Worm (Caenorhabditis elegans) whole organism, L4 larva: ENCODE measurements around the gene lact-4.

ENCODE experiments used
- F26F4.8 ChIP-seq: fragments of 200-800 bp; sonication (Bioruptor generic); conservative IDR thresholded peaks from 2 replicates; pipeline ENCODE4 v1.3.6; 2022; ENCODE audit warnings: missing genetic modification characterization, missing compliant biosample characterization
- T20F7.1 ChIP-seq: fragments of 200-800 bp; sonication (Bioruptor generic); optimal IDR thresholded peaks from 2 replicates; lab custom pipeline; 2018; ENCODE audit warnings: mild to moderate bottlenecking, missing genetic modification characterization, missing compliant biosample characterization
- Y5F2A.4 ChIP-seq: fragments of 200-800 bp; sonication (Bioruptor generic); optimal IDR thresholded peaks from 2 replicates; lab custom pipeline; 2018; ENCODE audit warnings: mild to moderate bottlenecking, missing genetic modification characterization, missing compliant biosample characterization
- ZK546.5 ChIP-seq, 2 experiments: sonication (generic microtip); optimal IDR thresholded peaks; 2 replicates each; lab custom pipeline; 2017; ENCODE audit warnings: missing biosample characterization in 2 of 2, missing genetic modification characterization in 2 of 2
- aha-1 ChIP-seq: fragments of 150-350 bp; peaks from one replicate; lab custom pipeline; 2014; ENCODE audit warnings: missing biosample characterization, missing genetic modification characterization
- aly-2 ChIP-seq: sonication (generic microtip); optimal IDR thresholded peaks from 2 replicates; lab custom pipeline; 2018; ENCODE audit warnings: missing biosample characterization, missing genetic modification characterization
- arid-1 ChIP-seq: fragments of 200-800 bp; sonication (Bioruptor generic); conservative IDR thresholded peaks from 2 replicates; pipeline ENCODE4 v1.3.6; 2022; ENCODE audit warnings: missing genetic modification reagents, missing genetic modification characterization, missing compliant biosample characterization
- ceh-28 ChIP-seq: fragments of 150-350 bp; optimal IDR thresholded peaks from 2 replicates; lab custom pipeline; 2014; ENCODE audit warnings: missing biosample characterization, missing genetic modification reagents, missing genetic modification characterization
- ceh-32 ChIP-seq: sonication (generic microtip); optimal IDR thresholded peaks from 2 replicates; lab custom pipeline; 2016; ENCODE audit warnings: mild to moderate bottlenecking, missing genetic modification characterization, missing compliant biosample characterization; ENCODE audit not compliant: poor library complexity
- ceh-62 ChIP-seq: sonication (generic microtip); optimal IDR thresholded peaks from 2 replicates; lab custom pipeline; 2017; ENCODE audit warnings: missing biosample characterization, missing genetic modification characterization
- ces-1 ChIP-seq: fragments of 150-350 bp; sonication (generic microtip); optimal IDR thresholded peaks from 4 replicates; lab custom pipeline; 2014; ENCODE audit warnings: missing biosample characterization, missing genetic modification reagents, missing genetic modification characterization
- dmd-9 ChIP-seq: fragments of 200-800 bp; sonication (Bioruptor generic); IDR thresholded peaks from 2 replicates; pipeline ENCODE4 v1.3.6; 2022; ENCODE audit warnings: missing genetic modification reagents, missing genetic modification characterization, missing compliant biosample characterization
- dpl-1 ChIP-seq: fragments of 150-350 bp; optimal IDR thresholded peaks from 2 replicates; lab custom pipeline; 2014; ENCODE audit warnings: missing biosample characterization, missing genetic modification reagents, missing genetic modification characterization
- dve-1 ChIP-seq: sonication (generic microtip); optimal IDR thresholded peaks from 2 replicates; lab custom pipeline; 2017; ENCODE audit warnings: antibody characterized with exemption, mild to moderate bottlenecking, missing genetic modification characterization, missing compliant biosample characterization; ENCODE audit not compliant: insufficient read depth
- egl-27 ChIP-seq: sonication (generic microtip); optimal IDR thresholded peaks from 3 replicates; lab custom pipeline; 2017; ENCODE audit warnings: missing biosample characterization, missing genetic modification reagents, missing genetic modification characterization
- egl-43 ChIP-seq: fragments of 200-800 bp; sonication (Bioruptor generic); IDR thresholded peaks from 2 replicates; pipeline ENCODE4 v1.3.6; 2022; ENCODE audit warnings: missing genetic modification reagents, missing genetic modification characterization, missing compliant biosample characterization
- fos-1 ChIP-seq: fragments of 150-350 bp; optimal IDR thresholded peaks from 2 replicates; lab custom pipeline; 2014; ENCODE audit warnings: missing biosample characterization, missing genetic modification characterization
- hif-1 ChIP-seq, 2 experiments: sonication (generic microtip); optimal IDR thresholded peaks; 2 replicates each; lab custom pipeline; 2016 to 2017; ENCODE audit warnings: missing compliant biosample characterization in 2 of 2, missing genetic modification characterization in 2 of 2, missing genetic modification reagents in 2 of 2, missing genotype in 2 of 2, mild to moderate bottlenecking in 1 of 2
- hlh-11 ChIP-seq: fragments of 200-800 bp; sonication (Bioruptor generic); optimal IDR thresholded peaks from 2 replicates; lab custom pipeline; 2018; ENCODE audit warnings: mild to moderate bottlenecking, missing genetic modification characterization, missing compliant biosample characterization
- hlh-30 ChIP-seq: sonication (generic microtip); optimal IDR thresholded peaks from 2 replicates; lab custom pipeline; 2017; ENCODE audit warnings: antibody characterized with exemption, mild to moderate bottlenecking, missing genetic modification characterization, missing compliant biosample characterization; ENCODE audit not compliant: insufficient read depth
- hmg-1.1 ChIP-seq: fragments of 200-800 bp; sonication (Bioruptor generic); IDR thresholded peaks from 2 replicates; pipeline ENCODE4 v1.3.6; 2022; ENCODE audit warnings: missing genetic modification reagents, missing genetic modification characterization, missing compliant biosample characterization
- lin-13 ChIP-seq: fragments of 150-350 bp; optimal IDR thresholded peaks from 2 replicates; lab custom pipeline; 2014; ENCODE audit warnings: missing biosample characterization, missing genetic modification reagents, missing genetic modification characterization
- lin-29 ChIP-seq: fragments of 200-800 bp; sonication (Bioruptor generic); IDR thresholded peaks from 2 replicates; pipeline ENCODE4 v1.3.6; 2022; ENCODE audit warnings: missing genetic modification reagents, missing genetic modification characterization, missing compliant biosample characterization
- lin-38 ChIP-seq: fragments of 200-800 bp; sonication (Bioruptor generic); IDR thresholded peaks from 2 replicates; pipeline ENCODE4 v1.3.6; 2022; ENCODE audit warnings: missing genetic modification reagents, missing genetic modification characterization, missing compliant biosample characterization
- lin-39 ChIP-seq: fragments of 150-350 bp; optimal IDR thresholded peaks from 2 replicates; lab custom pipeline; 2014; ENCODE audit warnings: missing biosample characterization, missing genetic modification reagents, missing genetic modification characterization
- lir-3 ChIP-seq: sonication (generic microtip); optimal IDR thresholded peaks from 2 replicates; lab custom pipeline; 2016; ENCODE audit warnings: mild to moderate bottlenecking, missing genetic modification characterization, missing compliant biosample characterization
- lsy-2 ChIP-seq, 2 experiments: fragments of 150-350 bp in 1 of 2; sonication (generic microtip) in 1 of 2; optimal IDR thresholded peaks; 2 replicates each; lab custom pipeline; 2014 to 2017; ENCODE audit warnings: missing biosample characterization in 2 of 2, missing genetic modification characterization in 2 of 2
- mdl-1 ChIP-seq, 2 experiments: fragments of 150-350 bp in 1 of 2; sonication (generic microtip) in 1 of 2; optimal IDR thresholded peaks; 2 replicates each; lab custom pipeline; 2014 to 2017; ENCODE audit warnings: missing biosample characterization in 2 of 2, missing genetic modification characterization in 2 of 2
- mep-1 ChIP-seq: fragments of 150-350 bp; sonication (generic microtip); optimal IDR thresholded peaks from 3 replicates; lab custom pipeline; 2014; ENCODE audit warnings: missing biosample characterization, missing genetic modification characterization
- mes-2 ChIP-seq: sonication (generic microtip); optimal IDR thresholded peaks from 2 replicates; lab custom pipeline; 2016; ENCODE audit warnings: missing genotype, mild to moderate bottlenecking, missing genetic modification characterization, missing compliant biosample characterization; ENCODE audit not compliant: poor library complexity, severe bottlenecking
- nhr-10 ChIP-seq: fragments of 150-350 bp; optimal IDR thresholded peaks from 2 replicates; lab custom pipeline; 2014; ENCODE audit warnings: missing biosample characterization, missing genetic modification characterization
- nhr-25 ChIP-seq: sonication (generic microtip); optimal IDR thresholded peaks from 2 replicates; lab custom pipeline; 2017; ENCODE audit warnings: missing genetic modification characterization, mild to moderate bottlenecking, missing compliant biosample characterization, antibody characterized with exemption, moderate library complexity, borderline replicate concordance; ENCODE audit not compliant: insufficient read depth
- nhr-28 ChIP-seq: fragments of 150-350 bp; optimal IDR thresholded peaks from 2 replicates; lab custom pipeline; 2014; ENCODE audit warnings: missing biosample characterization, missing genetic modification characterization
- nhr-41 ChIP-seq: fragments of 200-800 bp; sonication (Bioruptor generic); IDR thresholded peaks from 2 replicates; pipeline ENCODE4 v1.3.6; 2022; ENCODE audit warnings: missing genetic modification reagents, missing genetic modification characterization, missing compliant biosample characterization
- php-3 ChIP-seq: fragments of 200-800 bp; sonication (Bioruptor generic); IDR thresholded peaks from 2 replicates; pipeline ENCODE4 v1.3.6; 2022; ENCODE audit warnings: missing genetic modification reagents, missing genetic modification characterization, missing compliant biosample characterization
- pqm-1 ChIP-seq: sonication (generic microtip); optimal IDR thresholded peaks from 2 replicates; lab custom pipeline; 2017; ENCODE audit warnings: missing biosample characterization, missing genetic modification characterization
- set-16 ChIP-seq: fragments of 200-800 bp; sonication (Bioruptor generic); IDR thresholded peaks from 2 replicates; pipeline ENCODE4 v1.3.6; 2022; ENCODE audit warnings: missing genetic modification reagents, missing genetic modification characterization, missing compliant biosample characterization
- snpc-1.2 ChIP-seq: fragments of 200-800 bp; sonication (Bioruptor generic); IDR thresholded peaks from 2 replicates; pipeline ENCODE4 v1.3.6; 2022; ENCODE audit warnings: missing genetic modification reagents, missing genetic modification characterization, missing compliant biosample characterization
- spr-1 ChIP-seq: sonication (generic microtip); optimal IDR thresholded peaks from 2 replicates; lab custom pipeline; 2016; ENCODE audit warnings: mild to moderate bottlenecking, missing genetic modification characterization, missing compliant biosample characterization
- spr-3 ChIP-seq: fragments of 200-800 bp; sonication (Bioruptor generic); optimal IDR thresholded peaks from 2 replicates; lab custom pipeline; 2018; ENCODE audit warnings: mild to moderate bottlenecking, missing genetic modification characterization, missing compliant biosample characterization
- unc-130 ChIP-seq: sonication (generic microtip); optimal IDR thresholded peaks from 2 replicates; lab custom pipeline; 2016; ENCODE audit warnings: missing genetic modification reagents, missing genetic modification characterization, missing compliant biosample characterization
- ztf-7 ChIP-seq: fragments of 150-350 bp; optimal IDR thresholded peaks from 2 replicates; lab custom pipeline; 2014; ENCODE audit warnings: missing biosample characterization, missing genetic modification characterization

Gene lact-4

DNA sequence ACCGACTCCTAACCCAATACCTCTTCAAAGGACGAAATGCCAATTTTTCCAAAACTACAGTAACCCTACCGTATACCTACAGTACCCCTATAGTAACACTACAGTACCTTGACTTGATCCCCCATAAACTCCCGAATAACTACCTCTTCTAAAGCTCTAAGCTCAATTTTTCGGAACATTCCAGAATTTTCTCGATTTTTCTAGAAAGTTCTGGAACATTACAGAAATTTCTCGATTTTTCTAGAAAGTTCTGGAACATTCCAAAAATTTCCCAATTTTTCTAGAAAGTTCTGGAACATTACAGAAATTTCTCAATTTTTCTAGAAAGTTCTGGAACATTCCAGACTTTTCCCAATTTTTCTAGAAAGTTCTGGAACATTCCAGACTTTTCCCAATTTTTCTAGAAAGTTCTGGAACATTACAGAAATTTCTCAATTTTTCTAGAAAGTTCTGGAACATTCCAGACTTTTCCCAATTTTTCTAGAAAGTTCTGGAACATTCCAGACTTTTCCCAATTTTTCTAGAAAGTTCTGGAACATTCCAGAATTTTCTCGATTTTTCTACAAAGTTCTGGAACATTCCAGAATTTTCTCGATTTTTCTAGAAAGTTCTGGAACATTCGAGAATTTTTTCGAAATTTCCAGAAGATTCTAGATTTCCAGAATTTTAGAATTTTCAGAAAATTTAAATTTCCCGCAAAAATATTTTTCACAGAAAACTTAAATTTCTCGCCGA, 20.3 kb downstream of the lact-4 start:
- peak; percentile 34; the same call in 1 of the 2 replicates for TF ChIP-seq arid-1 (GFP tag; lab: Robert Waterston, UW)

DNA sequence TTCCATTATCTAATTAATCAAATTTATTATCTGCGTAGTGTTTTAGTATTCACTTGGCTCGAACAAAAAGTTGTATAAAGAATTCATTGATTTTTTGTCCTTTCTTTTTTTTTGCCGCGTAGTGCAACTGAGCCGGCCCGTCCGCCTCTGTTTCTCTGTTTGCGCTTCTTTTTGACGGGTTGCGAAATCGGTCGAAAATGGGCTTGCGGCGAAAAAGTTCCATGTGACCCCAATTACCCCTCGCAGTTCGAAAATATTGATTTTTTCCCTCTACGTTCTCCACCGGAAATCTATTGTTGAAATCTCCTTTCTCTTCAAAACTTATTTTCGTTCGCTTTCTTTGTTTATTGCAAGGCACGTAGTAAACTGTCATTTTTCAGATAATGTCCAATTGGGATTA, 22.8 kb downstream of the lact-4 start, which contains the start of gene zyg-9:
zyg-9 (plus strand) TSS at position 381 of the 400 bp plus-strand sequence.
- TF ChIP-seq set-16 (GFP tag; lab: Robert Waterston, UW), result no peak
- 0 out of 2 replicates have a peak, but pooled peaks have one; percentile 32 for TF ChIP-seq hmg-1.1 (GFP tag; lab: Robert Waterston, UW)
- TF ChIP-seq aha-1 (tag; lab: Kevin White, UChicago), result peak; percentile 64
- TF ChIP-seq nhr-41, result no peak
- TF ChIP-seq hif-1 (tag; optimal IDR thresholded peaks at IDR 0.05; lab: Kevin White, UChicago), result peak in 1 of 2 experiments; percentile 22
- peak; percentile 28; the same call in 1 of the 2 replicates for TF ChIP-seq egl-43 (GFP tag; lab: Robert Waterston, UW)
- peak; percentile 10 for TF ChIP-seq mep-1
- TF ChIP-seq ceh-32 (tag; lab: Kevin White, UChicago), result no peak
- no peak for TF ChIP-seq ces-1 (GFP tag; lab: Kevin White, UChicago)
- TF ChIP-seq mes-2 (tag; lab: Kevin White, UChicago), result peak; percentile 37
- no peak for TF ChIP-seq pqm-1 (tag; lab: Kevin White, UChicago)
- TF ChIP-seq hlh-11, result peak; percentile 24
- TF ChIP-seq mdl-1 (tag; optimal IDR thresholded peaks at IDR 0.05; lab: Kevin White, UChicago), result no peak
- TF ChIP-seq spr-1 (tag; lab: Kevin White, UChicago), result no peak
- no peak for TF ChIP-seq lin-39 (tag; lab: Kevin White, UChicago)
- peak; percentile 7 for TF ChIP-seq dve-1
- TF ChIP-seq hlh-30 (tag; lab: Kevin White, UChicago), result peak; percentile 83
- peak; percentile 5 for TF ChIP-seq dpl-1 (GFP tag; lab: Kevin White, UChicago)
- TF ChIP-seq ztf-7 (tag; lab: Kevin White, UChicago), result no peak
- no peak for TF ChIP-seq arid-1 (GFP tag; lab: Robert Waterston, UW)
- no peak for TF ChIP-seq ZK546.5 (tag; optimal IDR thresholded peaks at IDR 0.05; lab: Kevin White, UChicago)
- TF ChIP-seq nhr-28 (tag; lab: Kevin White, UChicago), result no peak
- TF ChIP-seq dmd-9, result no peak
- TF ChIP-seq F26F4.8 (GFP tag; lab: Robert Waterston, UW), result no peak
- TF ChIP-seq lsy-2 (tag; optimal IDR thresholded peaks at IDR 0.05; lab: Kevin White, UChicago), result peak in 1 of 2 experiments; percentile 60
- TF ChIP-seq spr-3 (GFP tag; lab: Kevin White, UChicago), result no peak
- TF ChIP-seq ceh-28 (tag; lab: Kevin White, UChicago), result peak; percentile 11
- TF ChIP-seq aly-2, result no peak

DNA sequence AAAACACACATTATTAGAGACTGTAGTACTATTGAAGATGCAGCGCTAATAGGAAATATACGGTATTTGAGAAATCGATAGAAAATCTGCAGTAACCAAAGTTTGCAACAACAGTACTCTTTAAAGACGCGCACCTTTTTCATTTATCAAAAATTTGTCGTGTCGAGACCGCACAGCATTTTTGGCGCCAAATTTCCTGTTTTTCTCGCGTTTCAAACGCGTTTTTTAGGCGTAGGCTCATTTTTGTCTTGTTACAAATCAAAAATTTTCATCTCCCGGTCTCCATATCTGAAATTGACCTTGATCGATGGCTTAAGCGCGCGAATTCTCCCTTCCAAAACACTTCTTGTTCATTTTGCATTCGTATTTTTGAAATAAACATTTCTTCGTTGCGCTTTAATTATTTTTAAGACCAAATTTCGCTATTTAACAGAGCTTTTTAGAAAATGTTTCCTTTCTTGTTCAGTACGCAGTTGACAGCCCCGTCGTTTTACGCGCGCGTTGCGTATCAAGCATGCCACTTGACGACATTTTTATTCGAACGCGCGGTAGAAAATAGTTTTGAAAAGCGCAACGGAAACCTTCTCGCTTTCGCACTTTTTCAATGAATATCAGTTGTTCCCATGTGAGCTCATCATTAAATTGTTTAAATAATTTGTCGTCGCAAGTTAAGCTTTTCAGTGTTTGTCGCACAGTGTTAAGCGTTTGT, 23.4 kb downstream of the lact-4 start:
- no peak for TF ChIP-seq ceh-62 (tag; lab: Kevin White, UChicago)
- TF ChIP-seq dpl-1 (GFP tag; lab: Kevin White, UChicago), result peak; percentile 13
- no peak for TF ChIP-seq dmd-9
- TF ChIP-seq unc-130 (GFP tag; lab: Kevin White, UChicago), result peak; percentile 21
- no peak for TF ChIP-seq hlh-11
- TF ChIP-seq lin-38 (GFP tag; lab: Robert Waterston, UW), result 0 out of 2 replicates have a peak, but pooled peaks have one; percentile 22

DNA sequence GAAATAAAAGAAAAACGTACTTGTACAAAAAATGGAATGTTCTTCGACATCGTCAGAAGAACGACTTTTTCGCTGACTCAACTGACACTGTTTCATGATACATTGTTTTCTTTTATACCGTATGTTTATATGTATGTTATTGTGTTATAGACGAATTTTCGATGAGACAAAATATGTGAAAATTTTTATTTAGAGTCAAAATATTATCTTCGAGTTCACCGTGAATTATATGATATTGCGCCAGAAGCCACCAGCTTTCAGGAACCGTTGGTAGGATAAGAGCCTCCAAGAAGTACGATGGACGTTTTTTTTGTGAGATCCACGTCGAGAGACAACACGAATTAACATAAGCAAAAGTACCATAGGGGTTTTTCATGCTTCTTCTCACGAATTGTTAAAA, 24.2 kb downstream of the lact-4 start, which contains the start of gene F22B5.6:
F22B5.6 (minus strand) TSS at position 101 of the 400 bp plus-strand sequence.
- no peak for TF ChIP-seq nhr-10 (tag; lab: Kevin White, UChicago)
- TF ChIP-seq F26F4.8 (GFP tag; lab: Robert Waterston, UW), result no peak
- no peak for TF ChIP-seq lin-13 (GFP tag; lab: Kevin White, UChicago)
- no peak for TF ChIP-seq snpc-1.2 (GFP tag; lab: Robert Waterston, UW)
- TF ChIP-seq Y5F2A.4, result no peak
- TF ChIP-seq lin-29, result no peak
- TF ChIP-seq ceh-32 (tag; lab: Kevin White, UChicago), result no peak
- no peak for TF ChIP-seq ceh-28 (tag; lab: Kevin White, UChicago)
- TF ChIP-seq lin-39 (tag; lab: Kevin White, UChicago), result no peak
- no peak for TF ChIP-seq hlh-11
- no peak for TF ChIP-seq fos-1
- TF ChIP-seq nhr-25 (tag; lab: Kevin White, UChicago), result no peak
- no peak for TF ChIP-seq aly-2
- no peak for TF ChIP-seq php-3 (GFP tag; lab: Robert Waterston, UW)
- no peak for TF ChIP-seq egl-27
- TF ChIP-seq lir-3 (tag; lab: Kevin White, UChicago), result no peak
- TF ChIP-seq T20F7.1 (GFP tag; lab: Kevin White, UChicago), result no peak
